Worm (Caenorhabditis elegans) whole organism, late embryonic: ENCODE measurements around the gene Y57A10A.8.
"Not testable (repeated sequence)": the region's sequence is repeated elsewhere in the genome, so short reads cannot be mapped to it uniquely, and the experiment has no call there.

Source experiments
- C08G9.2 ChIP-seq: sonication (generic microtip); optimal IDR thresholded peaks from 2 replicates; lab custom pipeline; 2016; ENCODE audit warnings: mild to moderate bottlenecking, missing genetic modification characterization, moderate library complexity, missing compliant biosample characterization
- T23F11.4 ChIP-seq: fragments of 200-800 bp; sonication (Bioruptor generic); optimal IDR thresholded peaks from 2 replicates; lab custom pipeline; 2018; ENCODE audit warnings: mild to moderate bottlenecking, missing genetic modification characterization, missing compliant biosample characterization
- Y22D7AL.16 ChIP-seq: sonication (generic microtip); optimal IDR thresholded peaks from 2 replicates; lab custom pipeline; 2016; ENCODE audit warnings: missing genetic modification characterization, missing compliant biosample characterization
- ama-1 ChIP-seq: fragments of 150-350 bp; optimal IDR thresholded peaks from 2 replicates; lab custom pipeline; 2014
- ceh-19 ChIP-seq: fragments of 200-800 bp; sonication (Bioruptor generic); optimal IDR thresholded peaks from 2 replicates; lab custom pipeline; 2018; ENCODE audit warnings: mild to moderate bottlenecking, missing genetic modification characterization, missing compliant biosample characterization
- ceh-2 ChIP-seq: sonication (generic microtip); optimal IDR thresholded peaks from 2 replicates; lab custom pipeline; 2016; ENCODE audit warnings: missing genotype, missing genetic modification characterization, missing compliant biosample characterization
- ceh-22 ChIP-seq: sonication (generic microtip); optimal IDR thresholded peaks from 2 replicates; lab custom pipeline; 2017; ENCODE audit warnings: missing biosample characterization, missing genetic modification characterization
- ceh-45 ChIP-seq: fragments of 200-800 bp; sonication (Bioruptor generic); IDR thresholded peaks from 2 replicates; pipeline ENCODE4 v1.3.6; 2022; ENCODE audit warnings: missing genetic modification reagents, missing genetic modification characterization, missing compliant biosample characterization
- ceh-6 ChIP-seq: fragments of 200-800 bp; sonication (Bioruptor generic); optimal IDR thresholded peaks from 2 replicates; lab custom pipeline; 2018; ENCODE audit warnings: mild to moderate bottlenecking, missing genetic modification characterization, missing compliant biosample characterization
- dve-1 ChIP-seq: sonication (generic microtip); optimal IDR thresholded peaks from 2 replicates; lab custom pipeline; 2017; ENCODE audit warnings: antibody characterized with exemption, mild to moderate bottlenecking, missing genetic modification characterization, missing compliant biosample characterization
- elt-2 ChIP-seq: sonication (generic microtip); optimal IDR thresholded peaks from 2 replicates; lab custom pipeline; 2016; ENCODE audit warnings: missing genetic modification reagents, missing genetic modification characterization, missing compliant biosample characterization
- elt-4 ChIP-seq: sonication (generic microtip); optimal IDR thresholded peaks from 2 replicates; lab custom pipeline; 2016; ENCODE audit warnings: missing genetic modification characterization, missing compliant biosample characterization
- fax-1 ChIP-seq: sonication (generic microtip); optimal IDR thresholded peaks from 2 replicates; lab custom pipeline; 2016; ENCODE audit warnings: missing genotype, missing genetic modification characterization, missing compliant biosample characterization
- fkh-10 ChIP-seq: fragments of 150-350 bp; optimal IDR thresholded peaks from 2 replicates; lab custom pipeline; 2014; ENCODE audit warnings: missing biosample characterization, missing genetic modification reagents, missing genetic modification characterization
- fkh-6 ChIP-seq: sonication (generic microtip); optimal IDR thresholded peaks from 2 replicates; lab custom pipeline; 2016; ENCODE audit warnings: missing genetic modification characterization, missing compliant biosample characterization
- hlh-6 ChIP-seq: sonication (generic microtip); optimal IDR thresholded peaks from 2 replicates; lab custom pipeline; 2016; ENCODE audit warnings: missing genotype, missing genetic modification characterization, missing compliant biosample characterization
- lim-6 ChIP-seq: sonication (generic microtip); optimal IDR thresholded peaks from 2 replicates; lab custom pipeline; 2016; ENCODE audit warnings: missing genetic modification characterization, missing compliant biosample characterization
- nfya-1 ChIP-seq: sonication (generic microtip); optimal IDR thresholded peaks from 2 replicates; lab custom pipeline; 2017; ENCODE audit warnings: missing genetic modification characterization, mild to moderate bottlenecking, missing compliant biosample characterization, antibody characterized with exemption, moderate library complexity
- nhr-11 ChIP-seq: fragments of 150-350 bp; optimal IDR thresholded peaks from 2 replicates; lab custom pipeline; 2014; ENCODE audit warnings: missing biosample characterization, missing genetic modification characterization
- odd-2 ChIP-seq: sonication (generic microtip); optimal IDR thresholded peaks from 2 replicates; lab custom pipeline; 2017; ENCODE audit warnings: antibody characterized with exemption, mild to moderate bottlenecking, missing genetic modification characterization, missing compliant biosample characterization
- pax-1 ChIP-seq: fragments of 150-350 bp; optimal IDR thresholded peaks from 2 replicates; lab custom pipeline; 2014; ENCODE audit warnings: missing biosample characterization, missing genetic modification characterization
- pha-4 ChIP-seq: fragments of 150-350 bp; optimal IDR thresholded peaks from 2 replicates; lab custom pipeline; 2018; ENCODE audit warnings: missing biosample characterization, missing genetic modification reagents, missing genetic modification characterization
- pqm-1 ChIP-seq: sonication (generic microtip); optimal IDR thresholded peaks from 2 replicates; lab custom pipeline; 2016; ENCODE audit warnings: missing genetic modification characterization, missing compliant biosample characterization
- pros-1 ChIP-seq: fragments of 150-350 bp; optimal IDR thresholded peaks from 2 replicates; lab custom pipeline; 2014; ENCODE audit warnings: missing biosample characterization, missing genetic modification reagents, missing genetic modification characterization
- rnt-1 ChIP-seq: sonication (generic microtip); optimal IDR thresholded peaks from 2 replicates; lab custom pipeline; 2016; ENCODE audit warnings: missing genetic modification characterization, missing compliant biosample characterization
- sdc-2 ChIP-seq: sonication (generic microtip); optimal IDR thresholded peaks from 2 replicates; lab custom pipeline; 2016; ENCODE audit warnings: missing genotype, missing genetic modification characterization, missing compliant biosample characterization
- sox-2 ChIP-seq: fragments of 200-800 bp; sonication (Bioruptor generic); IDR thresholded peaks from 2 replicates; pipeline ENCODE4 v1.3.6; 2022; ENCODE audit warnings: missing genetic modification reagents, missing genetic modification characterization, missing compliant biosample characterization
- ttx-3 ChIP-seq: sonication (generic microtip); optimal IDR thresholded peaks from 2 replicates; lab custom pipeline; 2016; ENCODE audit warnings: missing genetic modification reagents, missing genetic modification characterization, missing compliant biosample characterization
- unc-42 ChIP-seq: sonication (generic microtip); optimal IDR thresholded peaks from 2 replicates; lab custom pipeline; 2016; ENCODE audit warnings: missing genotype, missing genetic modification characterization, missing compliant biosample characterization
- unc-55 ChIP-seq: sonication (generic microtip); optimal IDR thresholded peaks from 2 replicates; lab custom pipeline; 2017; ENCODE audit warnings: missing biosample characterization, missing genetic modification reagents, missing genetic modification characterization
- unc-86 ChIP-seq: sonication (generic microtip); optimal IDR thresholded peaks from 2 replicates; lab custom pipeline; 2016; ENCODE audit warnings: missing genetic modification characterization, missing compliant biosample characterization
- ztf-16 ChIP-seq: sonication (generic microtip); optimal IDR thresholded peaks from 2 replicates; lab custom pipeline; 2017; ENCODE audit warnings: missing genetic modification characterization, missing compliant biosample characterization

The Y57A10A.8 gene

ce11 chrII:12150227-12150626 is 14.4 kb upstream of the Y57A10A.8 start:
- TF ChIP-seq unc-86, result no peak
- TF ChIP-seq unc-55 (GFP tag; lab: Kevin White, UChicago), result no peak
- TF ChIP-seq hlh-6, result no peak
- TF ChIP-seq ama-1 (lab: Kevin White, UChicago), result no peak
- TF ChIP-seq ceh-6 (GFP tag; lab: Kevin White, UChicago), result no peak
- TF ChIP-seq unc-42 (tag; lab: Kevin White, UChicago), result no peak
- TF ChIP-seq sox-2 (GFP tag; lab: Robert Waterston, UW), result no peak
- TF ChIP-seq pqm-1 (tag; lab: Kevin White, UChicago), result no peak
- TF ChIP-seq ceh-19, result no peak
- TF ChIP-seq sdc-2, result no peak
- no peak for TF ChIP-seq Y22D7AL.16 (tag; lab: Kevin White, UChicago)
- TF ChIP-seq fkh-6 (tag; lab: Kevin White, UChicago), result no peak
- no peak for TF ChIP-seq dve-1 (tag; lab: Kevin White, UChicago)

- TF ChIP-seq ztf-16 (tag; lab: Kevin White, UChicago); fax-1; fkh-10 (GFP tag; lab: Kevin White, UChicago): not testable (repeated sequence)
- TF ChIP-seq, all 69 proteins: peak for 0; not testable (repeated sequence) for 69
Measured at ce11 chrII:12151640-12152039, 13.0 kb upstream of the Y57A10A.8 start, which contains the start of gene Y57A10A.4. Gene Y57A10A.4, plus strand, starts transcription at chrII:12151940.

ce11 chrII:12154186-12154585 is 10.5 kb upstream of the Y57A10A.8 start, which contains the start of gene Y57A10A.5:
Gene Y57A10A.5, plus strand, starts transcription at chrII:12154486.
- not testable (repeated sequence) for TF ChIP-seq dve-1, nfya-1, odd-2 (tag; lab: Kevin White, UChicago)

- no peak for TF ChIP-seq lim-6
- TF ChIP-seq elt-2 (tag; lab: Kevin White, UChicago), result no peak
- TF ChIP-seq ceh-45, result no peak
- TF ChIP-seq pax-1 (tag; lab: Kevin White, UChicago), result no peak
- no peak for TF ChIP-seq T23F11.4 (GFP tag; lab: Kevin White, UChicago)
- no peak for TF ChIP-seq nhr-11
- no peak for TF ChIP-seq ceh-22 (tag; lab: Kevin White, UChicago)
- no peak for TF ChIP-seq pha-4 (tag; lab: Kevin White, UChicago)
- TF ChIP-seq ttx-3 (tag; lab: Kevin White, UChicago), result no peak
- TF ChIP-seq, all 69 proteins: peak for 0
Measured at ce11 chrII:12162997-12163396, 1.6 kb upstream of the Y57A10A.8 start.

ce11 chrII:12169487-12170128 is 5.0 kb downstream of the Y57A10A.8 start:
- TF ChIP-seq pros-1 (tag; lab: Kevin White, UChicago), result no peak
- peak; percentile 99 for TF ChIP-seq dve-1 (tag; lab: Kevin White, UChicago)
- TF ChIP-seq unc-55 (GFP tag; lab: Kevin White, UChicago), result no peak

ce11 chrII:12172273-12172672 is 7.6 kb downstream of the Y57A10A.8 start, which contains the start of gene rol-1:
Gene rol-1, plus strand, starts transcription at chrII:12172573.
- TF ChIP-seq pax-1 (tag; lab: Kevin White, UChicago) (no peak), dve-1 (tag; lab: Kevin White, UChicago) (no peak)

- no peak for TF ChIP-seq ceh-6 (GFP tag; lab: Kevin White, UChicago)
- TF ChIP-seq C08G9.2 (tag; lab: Kevin White, UChicago), result peak; percentile 35
- TF ChIP-seq elt-4 (tag; lab: Kevin White, UChicago), result peak; percentile 14
- TF ChIP-seq rnt-1 (tag; lab: Kevin White, UChicago), result no peak
- no peak for TF ChIP-seq ceh-2 (tag; lab: Kevin White, UChicago)
- peak; percentile 14 for TF ChIP-seq fkh-6 (tag; lab: Kevin White, UChicago)
- TF ChIP-seq lim-6, result peak; percentile 10
- TF ChIP-seq ceh-45, result 0 out of 2 replicates have a peak, but pooled peaks have one; percentile 10
Measured at ce11 chrII:12175398-12175797, 10.8 kb downstream of the Y57A10A.8 start.
